Worm (Caenorhabditis elegans) whole organism, L1 larva: ENCODE results near the gene C29F7.2.

Experiments used
- aha-1 ChIP-seq: fragments of 150-350 bp; optimal IDR thresholded peaks from 2 replicates; lab custom pipeline; 2014; ENCODE audit warnings: missing biosample characterization, missing genetic modification characterization
- aly-2 ChIP-seq: fragments of 150-350 bp; optimal IDR thresholded peaks from 2 replicates; lab custom pipeline; 2014; ENCODE audit warnings: missing biosample characterization, missing genetic modification characterization
- ces-1 ChIP-seq: fragments of 150-350 bp; optimal IDR thresholded peaks from 2 replicates; lab custom pipeline; 2014; ENCODE audit warnings: missing biosample characterization, missing genetic modification reagents, missing genetic modification characterization
- egl-13 ChIP-seq: sonication (generic microtip); optimal IDR thresholded peaks from 2 replicates; lab custom pipeline; 2016; ENCODE audit warnings: missing genotype, missing genetic modification reagents, missing genetic modification characterization, missing compliant biosample characterization
- fkh-10 ChIP-seq: sonication (generic microtip); optimal IDR thresholded peaks from 2 replicates; lab custom pipeline; 2017; ENCODE audit warnings: missing biosample characterization, missing genetic modification reagents, missing genetic modification characterization
- jun-1 ChIP-seq: fragments of 150-350 bp; optimal IDR thresholded peaks from 2 replicates; lab custom pipeline; 2014; ENCODE audit warnings: missing biosample characterization, missing genetic modification reagents, missing genetic modification characterization
- lsy-2 ChIP-seq, 2 experiments: fragments of 150-350 bp; optimal IDR thresholded peaks; 2 replicates each; lab custom pipeline; 2014; ENCODE audit warnings: missing biosample characterization in 2 of 2, missing genetic modification characterization in 2 of 2
- nhr-28 ChIP-seq: fragments of 150-350 bp; optimal IDR thresholded peaks from 2 replicates; lab custom pipeline; 2014; ENCODE audit warnings: missing biosample characterization, missing genetic modification characterization
- nhr-76 ChIP-seq: sonication (generic microtip); optimal IDR thresholded peaks from 2 replicates; lab custom pipeline; 2017; ENCODE audit warnings: missing biosample characterization, missing genetic modification characterization
- nhr-84 ChIP-seq: sonication (generic microtip); optimal IDR thresholded peaks from 2 replicates; lab custom pipeline; 2017; ENCODE audit warnings: missing biosample characterization, missing genetic modification characterization
- rnt-1 ChIP-seq: sonication (generic microtip); optimal IDR thresholded peaks from 2 replicates; lab custom pipeline; 2016; ENCODE audit warnings: mild to moderate bottlenecking, missing genetic modification characterization, moderate library complexity, missing compliant biosample characterization
- unc-62 ChIP-seq: fragments of 150-350 bp; optimal IDR thresholded peaks from 2 replicates; lab custom pipeline; 2014; ENCODE audit warnings: missing biosample characterization, missing genetic modification reagents, missing genetic modification characterization
- unc-98 ChIP-seq: fragments of 200-800 bp; sonication (Bioruptor generic); IDR thresholded peaks from 2 replicates; pipeline ENCODE4 v1.3.6; 2022; ENCODE audit warnings: missing genetic modification characterization, missing compliant biosample characterization
- ztf-11 ChIP-seq, 2 experiments: sonication (generic microtip); optimal IDR thresholded peaks; 2 replicates each; lab custom pipeline; 2016 to 2017; ENCODE audit warnings: missing genetic modification characterization in 2 of 2, missing biosample characterization in 1 of 2, missing compliant biosample characterization in 1 of 2

DNA sequence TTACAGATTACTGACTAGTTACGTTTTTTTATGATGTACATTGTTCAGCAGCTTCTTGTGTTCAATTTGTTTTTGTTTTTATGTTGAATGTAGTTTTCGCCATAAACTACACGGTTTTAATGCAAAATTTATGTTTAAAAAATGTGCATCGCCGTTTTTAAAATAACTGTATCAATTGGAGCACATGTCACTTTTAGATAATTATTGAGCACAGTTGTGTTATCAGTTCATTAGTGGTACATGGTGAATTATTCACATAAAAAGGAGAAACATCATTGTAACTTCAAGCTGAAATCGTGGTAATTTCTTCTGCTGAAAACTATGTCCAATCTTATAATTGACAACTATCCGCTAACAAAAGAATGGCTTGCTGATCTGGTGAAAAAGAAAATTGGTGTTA, 3.6 kb upstream of the C29F7.2 start:
- no peak for TF ChIP-seq rnt-1 (tag; lab: Kevin White, UChicago)
- TF ChIP-seq unc-98 (GFP tag; lab: Robert Waterston, UW) = no peak
- no peak for TF ChIP-seq unc-62 (GFP tag; lab: Kevin White, UChicago)
- no peak for TF ChIP-seq ces-1 (GFP tag; lab: Kevin White, UChicago)
- TF ChIP-seq jun-1 (tag; lab: Kevin White, UChicago) = no peak
- TF ChIP-seq ztf-11 (tag; optimal IDR thresholded peaks at IDR 0.05; lab: Kevin White, UChicago) = no peak
- TF ChIP-seq nhr-28 = no peak
- no peak for TF ChIP-seq nhr-84 (tag; lab: Kevin White, UChicago)
- no peak for TF ChIP-seq egl-13 (tag; lab: Kevin White, UChicago)
- no peak for TF ChIP-seq fkh-10 (GFP tag; lab: Kevin White, UChicago)
- no peak for TF ChIP-seq aly-2
- no peak for TF ChIP-seq lsy-2 (tag; optimal IDR thresholded peaks at IDR 0.05; lab: Kevin White, UChicago)
- TF ChIP-seq aha-1 = no peak
- no peak for TF ChIP-seq nhr-76 (tag; lab: Kevin White, UChicago)
